Fruit fly (Drosophila melanogaster) whole organism, adult: ENCODE results near the gene CG5704.

Experiments
- CG11617 ChIP-seq: fragments of 200-800 bp; sonication (Bioruptor generic); optimal IDR thresholded peaks from 2 replicates; lab custom pipeline; 2017; ENCODE audit warnings: mild to moderate bottlenecking, missing biosample characterization, missing genetic modification reagents, missing genetic modification characterization
- CG12768 ChIP-seq: fragments of 200-800 bp; sonication (Bioruptor generic); optimal IDR thresholded peaks from 2 replicates; lab custom pipeline; 2017; ENCODE audit warnings: missing biosample characterization, missing genetic modification characterization, mild to moderate bottlenecking, moderate library complexity, missing genetic modification reagents
- CG14711 ChIP-seq: fragments of 200-800 bp; sonication (Bioruptor generic); optimal IDR thresholded peaks from 2 replicates; lab custom pipeline; 2018; ENCODE audit warnings: missing biosample characterization, mild to moderate bottlenecking, missing genetic modification characterization, moderate library complexity
- CG1620 ChIP-seq: fragments of 200-800 bp; sonication (Bioruptor generic); optimal IDR thresholded peaks from 2 replicates; lab custom pipeline; 2016; ENCODE audit warnings: missing biosample characterization, missing genetic modification characterization
- CG33017 ChIP-seq: fragments of 200-800 bp; sonication (Bioruptor generic); optimal IDR thresholded peaks from 2 replicates; lab custom pipeline; 2018; ENCODE audit warnings: missing biosample characterization, mild to moderate bottlenecking, missing genetic modification characterization, moderate library complexity
- CG5204 ChIP-seq: fragments of 200-800 bp; sonication (Bioruptor generic); optimal IDR thresholded peaks from 2 replicates; lab custom pipeline; 2016; ENCODE audit warnings: missing biosample characterization, missing genetic modification characterization
- CG7045 ChIP-seq: fragments of 200-800 bp; sonication (Bioruptor generic); optimal IDR thresholded peaks from 2 replicates; lab custom pipeline; 2017; ENCODE audit warnings: missing biosample characterization, mild to moderate bottlenecking, missing genetic modification characterization
- CG7101 ChIP-seq: fragments of 200-800 bp; sonication (Bioruptor generic); optimal IDR thresholded peaks from 2 replicates; lab custom pipeline; 2018; ENCODE audit warnings: missing biosample characterization, mild to moderate bottlenecking, missing genetic modification characterization, moderate library complexity
- Clk ChIP-seq: fragments of 200-800 bp; sonication (Bioruptor generic); optimal IDR thresholded peaks from 2 replicates; lab custom pipeline; 2017; ENCODE audit warnings: missing biosample characterization, missing genetic modification characterization
- Crg-1 ChIP-seq: fragments of 200-800 bp; sonication (Bioruptor generic); optimal IDR thresholded peaks from 2 replicates; lab custom pipeline; 2016; ENCODE audit warnings: missing biosample characterization, missing genetic modification characterization
- Hr96 ChIP-seq: fragments of 200-800 bp; sonication (Bioruptor generic); optimal IDR thresholded peaks from 2 replicates; lab custom pipeline; 2016; ENCODE audit warnings: missing biosample characterization, missing genetic modification characterization
- Mnt ChIP-seq: fragments of 200-800 bp; sonication (Bioruptor generic); optimal IDR thresholded peaks from 2 replicates; lab custom pipeline; 2016; ENCODE audit warnings: missing biosample characterization, mild to moderate bottlenecking, missing genetic modification characterization
- bab1 ChIP-seq: fragments of 200-800 bp; sonication (Bioruptor generic); optimal IDR thresholded peaks from 3 replicates; lab custom pipeline; 2019; ENCODE audit warnings: missing biosample characterization, mild to moderate bottlenecking, missing genetic modification characterization, moderate library complexity
- cic ChIP-seq: fragments of 200-800 bp; sonication (Bioruptor generic); optimal IDR thresholded peaks from 2 replicates; lab custom pipeline; 2017; ENCODE audit warnings: missing biosample characterization, mild to moderate bottlenecking, missing genetic modification characterization, moderate library complexity
- cnc ChIP-seq, 2 experiments: fragments of >200 bp; optimal IDR thresholded peaks; 2 replicates each; lab custom pipeline; 2017
- kay ChIP-seq: fragments of 200-800 bp; sonication (Bioruptor generic); peaks from one replicate; lab custom pipeline; 2016; ENCODE audit warnings: missing biosample characterization, missing genetic modification characterization, borderline replicate concordance
- ovo ChIP-seq: fragments of 200-800 bp; sonication (Bioruptor generic); optimal IDR thresholded peaks from 2 replicates; lab custom pipeline; 2016; ENCODE audit warnings: missing biosample characterization, missing genetic modification characterization
- pad ChIP-seq: fragments of 200-800 bp; sonication (Bioruptor generic); optimal IDR thresholded peaks from 3 replicates; lab custom pipeline; 2017; ENCODE audit warnings: missing biosample characterization, missing genetic modification characterization, mild to moderate bottlenecking, moderate library complexity, missing genetic modification reagents
- tj ChIP-seq: fragments of 200-800 bp; sonication (Bioruptor generic); optimal IDR thresholded peaks from 3 replicates; lab custom pipeline; 2017; ENCODE audit warnings: missing biosample characterization, mild to moderate bottlenecking, missing genetic modification characterization, moderate library complexity
- toe ChIP-seq: fragments of 200-800 bp; sonication (Bioruptor generic); optimal IDR thresholded peaks from 2 replicates; lab custom pipeline; 2016; ENCODE audit warnings: missing biosample characterization, missing genetic modification characterization

Gene CG5704

DNA sequence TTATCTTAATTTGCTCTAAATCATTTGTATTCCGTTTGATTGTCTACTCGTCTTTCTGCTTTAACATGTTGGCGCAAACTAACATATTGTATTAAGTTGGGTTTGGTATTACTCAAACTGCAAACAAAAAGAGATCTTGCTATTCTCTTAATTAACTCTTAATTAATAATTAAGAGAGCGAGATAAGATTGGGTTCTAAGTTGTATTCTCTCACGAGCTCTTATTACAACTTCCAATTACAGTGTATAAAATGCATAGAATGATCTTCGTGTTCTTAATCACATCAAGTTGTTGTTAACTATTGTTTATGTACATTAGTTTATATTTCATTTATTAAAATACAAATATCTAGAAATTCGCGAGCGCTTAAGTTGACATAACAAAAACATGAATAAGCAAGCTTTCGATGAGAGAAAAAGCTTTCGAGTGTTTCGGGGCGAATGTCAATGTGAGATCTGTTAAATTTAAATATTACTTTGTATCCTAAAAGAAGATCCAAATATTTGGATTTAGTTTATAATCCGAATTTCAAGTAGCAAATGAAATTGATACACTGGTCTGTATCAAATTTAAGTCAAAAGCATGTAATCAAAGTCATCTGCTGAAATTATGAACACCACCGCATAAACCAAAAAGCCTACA lies at the start of gene CG5704:
TSS of gene CG5704 (minus strand) at position 87 of the 642 bp plus-strand sequence.
- TF ChIP-seq CG14711 (tag; lab: Kevin White, UChicago) = no peak
- TF ChIP-seq kay (GFP tag; lab: Kevin White, UChicago) = peak; percentile 77

DNA sequence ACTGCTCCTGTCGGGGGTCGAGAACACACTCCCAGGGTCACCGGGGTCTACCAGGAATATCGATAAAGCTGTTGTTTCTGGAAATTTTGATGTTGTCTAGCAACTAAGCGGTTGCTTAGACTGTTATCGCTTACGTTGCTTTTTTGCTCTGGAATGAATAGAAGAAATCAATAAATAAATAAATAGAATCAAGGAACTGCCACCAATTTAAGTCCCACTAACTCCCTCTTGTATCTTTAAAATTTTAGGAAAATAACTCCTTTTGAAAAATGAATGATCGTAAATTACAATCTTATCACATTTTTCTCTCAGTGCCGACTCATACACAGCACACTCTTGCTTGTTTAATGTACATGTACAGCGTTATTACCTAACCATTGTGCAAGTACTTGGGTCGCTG lies 41.6 kb upstream of the CG5704 start, which contains the start of gene CG15878:
TSS of gene CG15878 (minus strand) at position 101 of the 400 bp plus-strand sequence.
- TF ChIP-seq CG7101 (no peak), CG12768 (no peak), Crg-1 (GFP tag; lab: Kevin White, UChicago) (no peak), kay (GFP tag; lab: Kevin White, UChicago) (no peak)

DNA sequence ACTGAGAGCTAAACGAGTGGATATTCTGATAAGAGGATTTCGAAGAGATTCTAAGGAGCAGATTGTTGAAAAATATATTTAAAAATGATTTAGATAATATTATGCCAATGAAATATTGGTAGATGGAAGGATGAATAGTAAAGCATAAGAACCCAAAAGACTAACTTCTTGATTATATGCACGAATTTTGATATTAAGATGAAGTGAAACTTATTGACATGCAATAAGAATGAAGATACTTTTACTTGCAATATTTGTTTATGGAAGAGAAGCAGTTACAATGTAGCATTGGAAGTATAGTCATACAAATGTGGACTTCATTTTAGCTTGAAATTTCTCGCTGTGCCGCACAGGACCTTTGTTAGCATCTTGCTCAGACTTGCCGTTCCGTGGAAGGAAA lies 25.9 kb upstream of the CG5704 start, which contains the start of gene CG8960:
TSS of gene CG8960 (plus strand) at position 301 of the 400 bp plus-strand sequence.
- TF ChIP-seq bab1 (no peak), CG1620 (GFP tag; lab: Kevin White, UChicago) (no peak)

DNA sequence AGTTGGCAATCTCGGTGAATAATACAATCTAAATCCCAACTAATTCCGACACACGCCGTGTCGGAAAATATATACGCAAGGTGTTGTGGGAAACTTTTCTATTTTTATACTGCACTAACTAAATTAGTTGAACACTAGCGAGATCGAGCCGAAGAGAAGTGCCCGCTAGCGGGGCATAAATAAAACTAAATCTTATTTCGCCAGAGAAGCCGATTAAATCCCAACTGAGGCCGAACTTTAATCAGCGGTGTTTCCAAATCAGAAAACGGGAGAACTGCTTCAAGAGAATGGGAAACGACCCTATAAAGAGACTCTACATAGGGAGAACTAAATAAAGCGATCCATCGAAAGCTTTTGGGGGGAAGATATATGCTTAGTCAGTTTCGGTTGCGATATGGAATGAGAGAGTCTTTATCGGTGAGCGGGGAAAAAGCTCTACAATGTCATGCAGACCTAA lies 21.3 kb upstream of the CG5704 start, which contains the start of gene CG5707:
TSS of gene CG5707 (minus strand) at position 228 of the 457 bp plus-strand sequence.
- peak; percentile 10 for TF ChIP-seq bab1
- no peak for TF ChIP-seq CG7045 (GFP tag; lab: Kevin White, UChicago)
- no peak for TF ChIP-seq Clk
- peak; percentile 57 for TF ChIP-seq tj
- TF ChIP-seq ovo (GFP tag; lab: Kevin White, UChicago) = no peak
- TF ChIP-seq Hr96 (GFP tag; lab: Kevin White, UChicago) = peak; percentile 35
- TF ChIP-seq kay (GFP tag; lab: Kevin White, UChicago) = peak; percentile 82
- TF ChIP-seq Mnt (GFP tag; lab: Kevin White, UChicago) = peak; percentile 45
- TF ChIP-seq Crg-1 (GFP tag; lab: Kevin White, UChicago) = no peak
- TF ChIP-seq CG14711 (tag; lab: Kevin White, UChicago) = peak; percentile 15
- peak; percentile 39 for TF ChIP-seq CG11617
- TF ChIP-seq CG5204 (GFP tag; lab: Kevin White, UChicago) = peak; percentile 16
- no peak for TF ChIP-seq CG1620 (GFP tag; lab: Kevin White, UChicago)
- TF ChIP-seq cic (GFP tag; lab: Kevin White, UChicago) = no peak
- TF ChIP-seq CG12768 = peak; percentile 35
- TF ChIP-seq cnc (optimal IDR thresholded peaks at IDR 0.05; lab: Kevin White, UChicago) = peak in 1 of 2 experiments; percentile 54
- TF ChIP-seq toe (GFP tag; lab: Kevin White, UChicago) = peak; percentile 38
- TF ChIP-seq CG7101 = peak; percentile 35
- peak; percentile 53 for TF ChIP-seq pad (GFP tag; lab: Kevin White, UChicago)
- no peak for TF ChIP-seq CG33017

DNA sequence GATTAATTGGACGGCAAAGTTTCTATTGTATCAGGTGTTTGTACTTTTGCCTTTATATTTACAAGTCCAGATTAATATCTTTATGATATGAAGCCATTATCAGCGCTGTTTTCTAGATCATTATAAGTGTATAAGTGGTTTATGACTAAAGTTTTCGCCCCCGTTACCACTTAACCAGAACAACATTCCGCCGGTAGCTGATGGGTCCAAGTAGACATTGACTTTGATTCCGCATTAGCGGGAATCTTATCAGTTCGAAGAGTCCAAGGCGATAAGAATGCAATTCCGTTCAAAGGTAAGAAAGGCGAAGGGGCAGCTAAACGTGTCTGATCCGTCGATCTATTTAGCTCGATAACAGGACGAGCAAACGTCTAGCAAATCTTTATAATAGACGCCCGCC lies 20.7 kb upstream of the CG5704 start:
- peak; percentile 22 for TF ChIP-seq cic (GFP tag; lab: Kevin White, UChicago)
- no peak for TF ChIP-seq CG7045 (GFP tag; lab: Kevin White, UChicago)

DNA sequence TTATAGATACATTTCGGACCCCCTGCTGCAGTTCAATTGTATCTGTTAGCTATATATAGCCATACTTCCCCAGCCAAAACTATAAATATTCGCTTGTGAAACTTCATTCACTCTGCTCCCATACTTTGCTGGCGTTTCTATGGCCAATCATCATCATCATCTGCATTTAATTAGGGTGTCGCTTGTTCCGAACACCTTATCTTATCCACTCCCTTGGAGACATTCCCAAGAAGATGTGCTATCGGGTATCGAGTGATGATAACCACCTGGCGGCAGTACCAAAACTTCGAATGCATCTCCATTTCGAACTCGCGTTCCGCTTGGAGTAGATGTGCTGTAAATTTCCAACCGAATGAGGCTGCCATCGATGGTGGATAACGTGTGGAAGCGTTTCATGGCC lies 14.9 kb upstream of the CG5704 start, which contains the start of gene CG13810:
TSS of gene CG13810 (plus strand) at position 301 of the 400 bp plus-strand sequence.
- TF ChIP-seq toe (GFP tag; lab: Kevin White, UChicago) (no peak), tj (no peak), CG11617 (no peak), Crg-1 (GFP tag; lab: Kevin White, UChicago) (no peak), CG7045 (GFP tag; lab: Kevin White, UChicago) (no peak), pad (GFP tag; lab: Kevin White, UChicago) (no peak), Hr96 (GFP tag; lab: Kevin White, UChicago) (no peak)

DNA sequence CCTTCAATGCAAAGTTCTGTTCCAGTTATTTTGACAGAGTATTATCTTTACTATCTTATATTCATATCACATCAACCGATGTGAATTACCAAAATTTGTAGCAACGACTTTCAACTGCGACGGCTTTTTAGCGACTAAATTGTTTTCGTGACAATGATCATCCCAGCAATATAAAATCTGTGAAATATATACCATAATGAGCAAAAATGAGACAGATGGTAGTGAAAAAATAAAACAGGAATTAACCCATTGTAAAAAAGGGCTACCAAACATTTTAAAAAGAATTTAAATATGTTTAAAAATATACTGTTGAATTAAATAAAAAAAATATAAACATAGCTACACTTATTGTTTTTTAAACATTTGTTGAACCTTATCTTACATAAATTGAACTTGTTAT lies 3.5 kb upstream of the CG5704 start, which contains the start of gene CG15820:
TSS of gene CG15820 (minus strand) at position 101 of the 400 bp plus-strand sequence.
- TF ChIP-seq kay (GFP tag; lab: Kevin White, UChicago) = no peak

DNA sequence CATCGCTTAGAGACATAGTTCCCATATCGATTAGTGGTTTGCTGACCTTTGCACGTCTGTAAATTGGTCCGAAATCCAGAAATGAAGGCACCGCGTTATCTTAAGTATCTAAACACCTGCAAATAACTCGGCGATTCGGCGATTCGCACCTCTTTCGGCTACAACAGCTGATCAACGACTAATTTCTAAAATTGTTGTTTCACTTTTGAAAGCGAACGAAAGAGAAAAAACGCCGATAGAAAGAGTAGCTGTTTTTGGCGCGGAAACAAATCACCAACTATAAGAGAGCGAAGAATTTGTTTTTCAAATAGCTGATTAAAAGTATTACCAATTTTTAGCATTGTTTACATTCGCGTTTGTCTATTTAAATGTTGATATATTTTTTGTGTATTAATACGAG lies 1.8 kb downstream of the CG5704 start, which contains the start of gene CG15879:
TSS of gene CG15879 (minus strand) at position 155 of the 400 bp plus-strand sequence.
- TF ChIP-seq bab1 (no peak), tj (no peak), CG7045 (GFP tag; lab: Kevin White, UChicago) (no peak), cnc (optimal IDR thresholded peaks at IDR 0.05; lab: Kevin White, UChicago) (no peak), CG11617 (no peak), Clk (no peak), cic (GFP tag; lab: Kevin White, UChicago) (no peak), toe (GFP tag; lab: Kevin White, UChicago) (no peak), CG12768 (no peak), Hr96 (GFP tag; lab: Kevin White, UChicago) (no peak), CG1620 (GFP tag; lab: Kevin White, UChicago) (no peak), Mnt (GFP tag; lab: Kevin White, UChicago) (no peak), pad (GFP tag; lab: Kevin White, UChicago) (no peak), ovo (GFP tag; lab: Kevin White, UChicago) (no peak)
